1 fruit fly cellular context compared by ENCODE assay signal in the genomic region with DNA sequence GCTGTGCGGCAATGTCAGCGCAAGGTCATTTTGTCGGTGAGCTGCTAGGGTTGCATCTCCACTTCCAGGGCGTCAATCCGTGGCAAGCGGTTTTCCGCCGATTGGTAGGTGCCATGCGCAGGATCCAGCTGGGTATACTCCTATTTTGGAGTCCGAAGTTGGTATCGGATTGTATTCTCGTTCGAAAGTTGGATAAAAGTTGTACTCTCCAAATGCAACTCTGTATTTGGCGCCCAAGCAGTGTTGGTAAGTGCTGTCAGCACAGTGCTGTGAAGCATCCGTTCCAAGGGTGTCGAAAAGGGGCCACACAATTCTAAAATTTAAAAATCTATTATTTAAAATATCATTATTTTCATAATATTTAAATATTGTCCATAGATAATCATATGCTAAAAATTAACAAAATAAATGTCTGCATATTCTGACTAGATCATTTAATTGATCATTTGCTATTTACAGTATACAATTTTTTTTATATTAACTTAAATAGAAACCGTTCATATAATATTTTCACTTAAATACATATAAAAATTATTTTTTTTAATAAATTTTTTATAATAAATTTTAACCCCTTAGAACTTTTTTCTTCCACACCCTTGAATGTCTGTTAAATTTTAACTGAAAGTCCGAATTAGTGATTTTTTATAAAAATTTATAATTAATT.
TF ChIP-seq lines count a peak whose summit lies in the region.

No protein-coding gene starts in this region.

TF ChIP-seq in whole organism, embryonic, 481 proteins besides CTCF, POLR2A, EP300 and RAD21 (continued from another document and continues in another):
- TF ChIP-seq Scr (GFP tag; IDR thresholded peaks at IDR 0.05; lab: Robert Waterston, UW; ENCODE audit: partially characterized antibody), result peak; percentile 56; the same call in 1 of the 2 replicates
- TF ChIP-seq trem (tag; optimal IDR thresholded peaks at IDR 0.05; lab: Kevin White, UChicago), result peak; percentile 74
- peak; percentile 40 for TF ChIP-seq Neu2 (GFP tag; optimal IDR thresholded peaks at IDR 0.05; lab: Kevin White, UChicago; ENCODE audit: borderline replicate concordance)
- peak; percentile 81 for TF ChIP-seq CG10979 (tag; optimal IDR thresholded peaks at IDR 0.05; lab: Kevin White, UChicago)
- TF ChIP-seq gcm2 (GFP tag; optimal IDR thresholded peaks at IDR 0.05; lab: Kevin White, UChicago), result peak; percentile 34
- no peak for TF ChIP-seq CG3838 (GFP tag; optimal IDR thresholded peaks at IDR 0.05; lab: Kevin White, UChicago)
- no peak for TF ChIP-seq oc (tag; optimal IDR thresholded peaks at IDR 0.05; lab: Kevin White, UChicago)
- TF ChIP-seq ro (GFP tag; IDR thresholded peaks at IDR 0.05; lab: Robert Waterston, UW), result peak; percentile 49; the same call in 1 of the 2 replicates
- TF ChIP-seq pum (GFP tag; optimal IDR thresholded peaks at IDR 0.05; lab: Kevin White, UChicago), result peak; percentile 71
- peak; percentile 81 for TF ChIP-seq ems (GFP tag; optimal IDR thresholded peaks at IDR 0.05; lab: Kevin White, UChicago)
- peak; percentile 80 for TF ChIP-seq Optix (GFP tag; IDR thresholded peaks at IDR 0.05; lab: Robert Waterston, UW)
- peak; percentile 91 for TF ChIP-seq CG6689 (GFP tag; IDR thresholded peaks at IDR 0.05; lab: Robert Waterston, UW)
- peak; percentile 84 for TF ChIP-seq Sox100B (GFP tag; optimal IDR thresholded peaks at IDR 0.05; lab: Kevin White, UChicago)
- no peak for TF ChIP-seq sc (optimal IDR thresholded peaks at IDR 0.05; lab: Kevin White, UChicago)
- peak; percentile 67 for TF ChIP-seq sc (GFP tag; optimal IDR thresholded peaks at IDR 0.05; lab: Kevin White, UChicago)
- peak; percentile 52 for TF ChIP-seq CG8281 (tag; optimal IDR thresholded peaks at IDR 0.05; lab: Kevin White, UChicago)
- peak; percentile 83 for TF ChIP-seq CG4328 (GFP tag; optimal IDR thresholded peaks at IDR 0.05; lab: Kevin White, UChicago)
- peak; percentile 81 for TF ChIP-seq klu (GFP tag; IDR thresholded peaks at IDR 0.05; lab: Robert Waterston, UW)
- TF ChIP-seq CG4360 (GFP tag; IDR thresholded peaks at IDR 0.05; lab: Robert Waterston, UW), result peak; percentile 36; the same call in 1 of the 2 replicates
- TF ChIP-seq ERR (GFP tag; optimal IDR thresholded peaks at IDR 0.05; lab: Kevin White, UChicago), result peak; percentile 100
- TF ChIP-seq CG13894 (tag; optimal IDR thresholded peaks at IDR 0.05; lab: Kevin White, UChicago), result peak; percentile 94
- TF ChIP-seq CG11093 (GFP tag; IDR thresholded peaks at IDR 0.05; lab: Robert Waterston, UW), result peak; percentile 74
- TF ChIP-seq dm (GFP tag; optimal IDR thresholded peaks at IDR 0.05; lab: Kevin White, UChicago), result peak; percentile 66
- 0 out of 4 replicates have a peak, but pooled peaks have one; percentile 1 for TF ChIP-seq chinmo (GFP tag; IDR thresholded peaks at IDR 0.05; lab: Robert Waterston, UW; ENCODE audit: partially characterized antibody)
- TF ChIP-seq usp (GFP tag; optimal IDR thresholded peaks at IDR 0.05; lab: Kevin White, UChicago), result no peak
- TF ChIP-seq CG14050 (GFP tag; IDR thresholded peaks at IDR 0.05; lab: Robert Waterston, UW), result peak; percentile 75; the same call in 2 of the 3 replicates
- TF ChIP-seq amos (GFP tag; IDR thresholded peaks at IDR 0.05; lab: Robert Waterston, UW; ENCODE audit: partially characterized antibody), result 0 out of 2 replicates have a peak, but pooled peaks have one; percentile 34
- TF ChIP-seq CG6272 (GFP tag; IDR thresholded peaks at IDR 0.05; lab: Robert Waterston, UW), result peak; percentile 88
- TF ChIP-seq Max (GFP tag; optimal IDR thresholded peaks at IDR 0.05; lab: Kevin White, UChicago), result peak; percentile 81
- peak; percentile 80 for TF ChIP-seq NC2β (GFP tag; optimal IDR thresholded peaks at IDR 0.05; lab: Kevin White, UChicago)
- TF ChIP-seq CG15011 (GFP tag; optimal IDR thresholded peaks at IDR 0.05; lab: Kevin White, UChicago), result no peak
- TF ChIP-seq CG3726 (GFP tag; IDR thresholded peaks at IDR 0.05; lab: Robert Waterston, UW), result peak; percentile 68; the same call in 2 of the 3 replicates
- TF ChIP-seq CG10366 (GFP tag; IDR thresholded peaks at IDR 0.05; lab: Robert Waterston, UW), result peak; percentile 81
- TF ChIP-seq lbe (GFP tag; optimal IDR thresholded peaks at IDR 0.05; lab: Kevin White, UChicago), result peak; percentile 79
- TF ChIP-seq Hand (GFP tag; optimal IDR thresholded peaks at IDR 0.05; lab: Kevin White, UChicago), result peak; percentile 67
- TF ChIP-seq Trl (optimal IDR thresholded peaks at IDR 0.05; lab: Kevin White, UChicago), result no peak
- TF ChIP-seq Trl (GFP tag; optimal IDR thresholded peaks at IDR 0.05; lab: Kevin White, UChicago), result peak; percentile 81
- peak; percentile 91 for TF ChIP-seq nmo (GFP tag; optimal IDR thresholded peaks at IDR 0.05; lab: Kevin White, UChicago)
- TF ChIP-seq gcm (GFP tag; optimal IDR thresholded peaks at IDR 0.05; lab: Kevin White, UChicago), result peak; percentile 88
- TF ChIP-seq sug (tag; optimal IDR thresholded peaks at IDR 0.05; lab: Kevin White, UChicago), result peak; percentile 89
- TF ChIP-seq CG7745 (tag; optimal IDR thresholded peaks at IDR 0.05; lab: Kevin White, UChicago), result no peak
- TF ChIP-seq lov (optimal IDR thresholded peaks at IDR 0.05; lab: Kevin White, UChicago), result no peak
- TF ChIP-seq lov (GFP tag; IDR thresholded peaks at IDR 0.05; lab: Robert Waterston, UW), result peak; percentile 69; the same call in 1 of the 3 replicates
- peak; percentile 86 to 89 for TF ChIP-seq dpn (GFP tag; optimal IDR thresholded peaks at IDR 0.05; lab: Kevin White, UChicago)
- TF ChIP-seq CG10431 (GFP tag; optimal IDR thresholded peaks at IDR 0.05; lab: Kevin White, UChicago), result peak; percentile 71
- no peak for TF ChIP-seq ATbp (GFP tag; optimal IDR thresholded peaks at IDR 0.05; lab: Kevin White, UChicago)
- peak; percentile 53 for TF ChIP-seq slp2 (GFP tag; optimal IDR thresholded peaks at IDR 0.05; lab: Kevin White, UChicago)
- TF ChIP-seq twi (tag; optimal IDR thresholded peaks at IDR 0.05; lab: Kevin White, UChicago), result peak; percentile 81
- peak; percentile 83 for TF ChIP-seq CG30431 (GFP tag; optimal IDR thresholded peaks at IDR 0.05; lab: Kevin White, UChicago)
- TF ChIP-seq CG11696 (GFP tag; IDR thresholded peaks at IDR 0.05; lab: Robert Waterston, UW), result no peak
- TF ChIP-seq fd96Cb (tag; optimal IDR thresholded peaks at IDR 0.05; lab: Kevin White, UChicago), result peak; percentile 72
- peak; percentile 88 for TF ChIP-seq CG10209 (GFP tag; optimal IDR thresholded peaks at IDR 0.05; lab: Kevin White, UChicago)
- TF ChIP-seq CG11247 (GFP tag; IDR thresholded peaks at IDR 0.05; lab: Robert Waterston, UW), result peak; percentile 90
- TF ChIP-seq CG10462 (GFP tag; optimal IDR thresholded peaks at IDR 0.05; lab: Kevin White, UChicago), result peak; percentile 70
- TF ChIP-seq ind (GFP tag; optimal IDR thresholded peaks at IDR 0.05; lab: Kevin White, UChicago), result peak; percentile 91
- TF ChIP-seq slbo (GFP tag; IDR thresholded peaks at IDR 0.05; lab: Robert Waterston, UW), result peak; percentile 94
- peak; percentile 56 for TF ChIP-seq unc-4 (GFP tag; IDR thresholded peaks at IDR 0.05; lab: Robert Waterston, UW; ENCODE audit: partially characterized antibody)
- no peak for TF ChIP-seq Kr (GFP tag; optimal IDR thresholded peaks at IDR 0.05; lab: Kevin White, UChicago)
- peak; percentile 81 for TF ChIP-seq Mad (GFP tag; optimal IDR thresholded peaks at IDR 0.05; lab: Kevin White, UChicago)
- TF ChIP-seq CG32532 (GFP tag; IDR thresholded peaks at IDR 0.05; lab: Robert Waterston, UW), result peak; percentile 94
- peak; percentile 56; the same call in 1 of the 3 replicates for TF ChIP-seq C15 (GFP tag; IDR thresholded peaks at IDR 0.05; lab: Robert Waterston, UW)
- TF ChIP-seq dmrt99B (tag; optimal IDR thresholded peaks at IDR 0.05; lab: Kevin White, UChicago), result peak; percentile 66
- TF ChIP-seq sd (tag; optimal IDR thresholded peaks at IDR 0.05; lab: Kevin White, UChicago), result peak; percentile 46
- TF ChIP-seq CG13296 (GFP tag; optimal IDR thresholded peaks at IDR 0.05; lab: Kevin White, UChicago), result peak; percentile 89
- peak; percentile 70 for TF ChIP-seq repo (GFP tag; optimal IDR thresholded peaks at IDR 0.05; lab: Kevin White, UChicago)
- TF ChIP-seq CG10267 (tag; optimal IDR thresholded peaks at IDR 0.05; lab: Kevin White, UChicago), result peak; percentile 96
- TF ChIP-seq Sry-δ (GFP tag; optimal IDR thresholded peaks at IDR 0.05; lab: Kevin White, UChicago), result peak; percentile 63
- TF ChIP-seq CG15514 (GFP tag; optimal IDR thresholded peaks at IDR 0.05; lab: Kevin White, UChicago), result peak; percentile 93
- no peak for TF ChIP-seq CG15479 (GFP tag; optimal IDR thresholded peaks at IDR 0.05; lab: Kevin White, UChicago)
- TF ChIP-seq sna (GFP tag; IDR thresholded peaks at IDR 0.05; lab: Robert Waterston, UW; ENCODE audit: partially characterized antibody), result no peak; the same call in 1 of the 2 replicates
- peak; percentile 92 for TF ChIP-seq Gug (GFP tag; IDR thresholded peaks at IDR 0.05; lab: Robert Waterston, UW)
- TF ChIP-seq YL-1 (GFP tag; optimal IDR thresholded peaks at IDR 0.05; lab: Kevin White, UChicago), result peak; percentile 86
- peak; percentile 90 for TF ChIP-seq Meics (GFP tag; optimal IDR thresholded peaks at IDR 0.05; lab: Kevin White, UChicago)
- peak; percentile 71 for TF ChIP-seq CG11723 (GFP tag; optimal IDR thresholded peaks at IDR 0.05; lab: Kevin White, UChicago)
- peak; percentile 61 for TF ChIP-seq CG6683 (GFP tag; optimal IDR thresholded peaks at IDR 0.05; lab: Kevin White, UChicago)
- peak; percentile 56 for TF ChIP-seq Atf3 (GFP tag; optimal IDR thresholded peaks at IDR 0.05; lab: Kevin White, UChicago)
- no peak for TF ChIP-seq odd (GFP tag; optimal IDR thresholded peaks at IDR 0.05; lab: Kevin White, UChicago)
- 0 out of 2 replicates have a peak, but pooled peaks have one; percentile 25 for TF ChIP-seq dimm (GFP tag; IDR thresholded peaks at IDR 0.05; lab: Robert Waterston, UW)
- TF ChIP-seq Nf-YA (GFP tag; IDR thresholded peaks at IDR 0.05; lab: Robert Waterston, UW), result peak; percentile 64; the same call in 1 of the 2 replicates
- TF ChIP-seq CG34376 (GFP tag; optimal IDR thresholded peaks at IDR 0.05; lab: Kevin White, UChicago), result peak; percentile 94
- peak; percentile 60; the same call in 1 of the 2 replicates for TF ChIP-seq ato (GFP tag; IDR thresholded peaks at IDR 0.05; lab: Robert Waterston, UW; ENCODE audit: partially characterized antibody)
- TF ChIP-seq D19B (GFP tag; optimal IDR thresholded peaks at IDR 0.05; lab: Kevin White, UChicago), result peak; percentile 73
- peak; percentile 79 for TF ChIP-seq cwo (GFP tag; optimal IDR thresholded peaks at IDR 0.05; lab: Kevin White, UChicago)
- peak; percentile 68 for TF ChIP-seq B-H1 (GFP tag; IDR thresholded peaks at IDR 0.05; lab: Robert Waterston, UW)
- peak; percentile 67; the same call in 1 of the 2 replicates for TF ChIP-seq CG17612 (GFP tag; IDR thresholded peaks at IDR 0.05; lab: Robert Waterston, UW)
- peak; percentile 66 for TF ChIP-seq Six4 (GFP tag; optimal IDR thresholded peaks at IDR 0.05; lab: Kevin White, UChicago)
- no peak for TF ChIP-seq tll (GFP tag; optimal IDR thresholded peaks at IDR 0.05; lab: Kevin White, UChicago)
- TF ChIP-seq Chrac-16 (GFP tag; optimal IDR thresholded peaks at IDR 0.05; lab: Kevin White, UChicago), result peak; percentile 90
- peak; percentile 39 for TF ChIP-seq CG9797 (GFP tag; optimal IDR thresholded peaks at IDR 0.05; lab: Kevin White, UChicago)
- peak; percentile 69; the same call in 2 of the 3 replicates for TF ChIP-seq otp (GFP tag; IDR thresholded peaks at IDR 0.05; lab: Robert Waterston, UW)
- peak; percentile 70 for TF ChIP-seq Asciz (GFP tag; optimal IDR thresholded peaks at IDR 0.05; lab: Kevin White, UChicago)
- no peak for TF ChIP-seq abd-A (tag; optimal IDR thresholded peaks at IDR 0.05; lab: Kevin White, UChicago)
- peak; percentile 90 for TF ChIP-seq HHEX (GFP tag; optimal IDR thresholded peaks at IDR 0.05; lab: Kevin White, UChicago)
- no peak for TF ChIP-seq z (GFP tag; IDR thresholded peaks at IDR 0.05; lab: Robert Waterston, UW)
- TF ChIP-seq knrl (GFP tag; IDR thresholded peaks at IDR 0.05; lab: Robert Waterston, UW; ENCODE audit: partially characterized antibody), result peak; percentile 39; the same call in 2 of the 3 replicates
- peak; percentile 30 for TF ChIP-seq Spps (tag; optimal IDR thresholded peaks at IDR 0.05; lab: Kevin White, UChicago)
- TF ChIP-seq CG9609 (GFP tag; optimal IDR thresholded peaks at IDR 0.05; lab: Kevin White, UChicago), result peak; percentile 82
- TF ChIP-seq nerfin-2 (GFP tag; IDR thresholded peaks at IDR 0.05; lab: Robert Waterston, UW; ENCODE audit: partially characterized antibody), result 0 out of 2 replicates have a peak, but pooled peaks have one; percentile 47
- peak; percentile 91 for TF ChIP-seq CG11085 (GFP tag; IDR thresholded peaks at IDR 0.05; lab: Robert Waterston, UW)
- TF ChIP-seq yki (optimal IDR thresholded peaks at IDR 0.05; lab: Kevin White, UChicago), result no peak
- peak; percentile 86 for TF ChIP-seq phol (tag; optimal IDR thresholded peaks at IDR 0.05; lab: Kevin White, UChicago)
- TF ChIP-seq Dbx (GFP tag; IDR thresholded peaks at IDR 0.05; lab: Robert Waterston, UW), result peak; percentile 94
- peak; percentile 96 for TF ChIP-seq CG3281 (GFP tag; optimal IDR thresholded peaks at IDR 0.05; lab: Kevin White, UChicago)
- peak; percentile 89 for TF ChIP-seq CG1233 (GFP tag; optimal IDR thresholded peaks at IDR 0.05; lab: Kevin White, UChicago)
- TF ChIP-seq CG5180 (GFP tag; optimal IDR thresholded peaks at IDR 0.05; lab: Kevin White, UChicago), result peak; percentile 43
- peak; percentile 79 for TF ChIP-seq CG18764 (GFP tag; optimal IDR thresholded peaks at IDR 0.05; lab: Kevin White, UChicago)
- TF ChIP-seq CG7928 (GFP tag; optimal IDR thresholded peaks at IDR 0.05; lab: Kevin White, UChicago), result peak; percentile 99
- TF ChIP-seq CG5245 (GFP tag; optimal IDR thresholded peaks at IDR 0.05; lab: Kevin White, UChicago), result peak; percentile 86
- peak; percentile 68 for TF ChIP-seq GATAe (GFP tag; conservative IDR thresholded peaks at IDR 0.05; lab: Robert Waterston, UW)
- TF ChIP-seq CG34224 (GFP tag; IDR thresholded peaks at IDR 0.05; lab: Robert Waterston, UW; ENCODE audit: partially characterized antibody), result no peak; the same call in 2 of the 3 replicates
- TF ChIP-seq zf30C (GFP tag; optimal IDR thresholded peaks at IDR 0.05; lab: Kevin White, UChicago), result peak; percentile 40
- TF ChIP-seq CG2129 (GFP tag; IDR thresholded peaks at IDR 0.05; lab: Robert Waterston, UW; ENCODE audit: partially characterized antibody), result no peak
- TF ChIP-seq Gsc (GFP tag; IDR thresholded peaks at IDR 0.05; lab: Robert Waterston, UW), result no peak; the same call in 1 of the 2 replicates
- TF ChIP-seq Side (GFP tag; optimal IDR thresholded peaks at IDR 0.05; lab: Kevin White, UChicago), result peak; percentile 84
- no peak for TF ChIP-seq da (GFP tag; optimal IDR thresholded peaks at IDR 0.05; lab: Kevin White, UChicago)
- peak; percentile 47 for TF ChIP-seq CG2202 (tag; optimal IDR thresholded peaks at IDR 0.05; lab: Kevin White, UChicago)
- peak; percentile 72; the same call in 1 of the 2 replicates for TF ChIP-seq toy (GFP tag; IDR thresholded peaks at IDR 0.05; lab: Robert Waterston, UW)
